Worm (Caenorhabditis elegans) whole organism, early embryonic: Measurements from ENCODE around the gene Y51B9A.5.

Experiments used
- B0310.2 ChIP-seq: sonication (generic microtip); optimal IDR thresholded peaks from 2 replicates; lab custom pipeline; 2016; ENCODE audit warnings: mild to moderate bottlenecking, missing genetic modification characterization, missing compliant biosample characterization
- F13C5.2 ChIP-seq: sonication (generic microtip); optimal IDR thresholded peaks from 2 replicates; lab custom pipeline; 2017; ENCODE audit warnings: mild to moderate bottlenecking, missing genetic modification characterization, inconsistent platforms, missing compliant biosample characterization
- aly-1 ChIP-seq: sonication (generic microtip); optimal IDR thresholded peaks from 2 replicates; lab custom pipeline; 2016; ENCODE audit warnings: missing genetic modification characterization, missing compliant biosample characterization
- ama-1 ChIP-seq: fragments of 150-350 bp; optimal IDR thresholded peaks from 2 replicates; lab custom pipeline; 2014
- ceh-13 ChIP-seq: fragments of 200-800 bp; sonication (Bioruptor generic); optimal IDR thresholded peaks from 2 replicates; lab custom pipeline; 2018; ENCODE audit warnings: mild to moderate bottlenecking, missing genetic modification characterization, missing compliant biosample characterization
- ceh-36 ChIP-seq: sonication (generic microtip); optimal IDR thresholded peaks from 2 replicates; lab custom pipeline; 2016; ENCODE audit warnings: missing genetic modification characterization, inconsistent platforms, missing compliant biosample characterization
- ets-7 ChIP-seq: sonication (generic microtip); optimal IDR thresholded peaks from 2 replicates; lab custom pipeline; 2016; ENCODE audit warnings: missing genotype, missing genetic modification characterization, missing compliant biosample characterization
- flt-1 ChIP-seq: fragments of 200-800 bp; sonication (Bioruptor generic); IDR thresholded peaks from 2 replicates; pipeline ENCODE4 v1.3.6; 2022; ENCODE audit warnings: missing genetic modification characterization, missing compliant biosample characterization
- hmbx-1 ChIP-seq: sonication (generic microtip); optimal IDR thresholded peaks from 2 replicates; lab custom pipeline; 2016; ENCODE audit warnings: mild to moderate bottlenecking, missing genetic modification characterization, missing compliant biosample characterization
- hmg-4 ChIP-seq: fragments of 200-800 bp; sonication (Bioruptor generic); optimal IDR thresholded peaks from 2 replicates; lab custom pipeline; 2018; ENCODE audit warnings: mild to moderate bottlenecking, missing genetic modification characterization, missing compliant biosample characterization
- hnd-1 ChIP-seq: sonication (generic microtip); optimal IDR thresholded peaks from 2 replicates; lab custom pipeline; 2016; ENCODE audit warnings: missing genetic modification characterization, missing compliant biosample characterization
- pes-1 ChIP-seq: fragments of 200-800 bp; sonication (Bioruptor generic); IDR thresholded peaks from 2 replicates; pipeline ENCODE4 v1.3.6; 2022; ENCODE audit warnings: missing genetic modification reagents, missing genetic modification characterization, missing compliant biosample characterization
- scrt-1 ChIP-seq: fragments of 200-800 bp; sonication (Bioruptor generic); IDR thresholded peaks from 2 replicates; pipeline ENCODE4 v1.3.6; 2022; ENCODE audit warnings: missing genetic modification characterization, missing compliant biosample characterization
- sea-1 ChIP-seq: fragments of 200-800 bp; sonication (Bioruptor generic); conservative IDR thresholded peaks from 2 replicates; pipeline ENCODE4 v1.3.6; 2022; ENCODE audit warnings: missing genetic modification characterization, missing compliant biosample characterization
- tbx-11 ChIP-seq: fragments of 200-800 bp; sonication (Bioruptor generic); IDR thresholded peaks from 2 replicates; pipeline ENCODE4 v1.3.6; 2022; ENCODE audit warnings: missing genetic modification characterization, missing compliant biosample characterization
- tbx-37 ChIP-seq: fragments of 200-800 bp; sonication (Bioruptor generic); conservative IDR thresholded peaks from 2 replicates; pipeline ENCODE4 v1.3.6; 2022; ENCODE audit warnings: missing genetic modification reagents, missing genetic modification characterization, missing compliant biosample characterization
- tra-4 ChIP-seq: sonication (generic microtip); optimal IDR thresholded peaks from 2 replicates; lab custom pipeline; 2017; ENCODE audit warnings: missing genetic modification characterization, missing compliant biosample characterization

The Y51B9A.5 gene

DNA sequence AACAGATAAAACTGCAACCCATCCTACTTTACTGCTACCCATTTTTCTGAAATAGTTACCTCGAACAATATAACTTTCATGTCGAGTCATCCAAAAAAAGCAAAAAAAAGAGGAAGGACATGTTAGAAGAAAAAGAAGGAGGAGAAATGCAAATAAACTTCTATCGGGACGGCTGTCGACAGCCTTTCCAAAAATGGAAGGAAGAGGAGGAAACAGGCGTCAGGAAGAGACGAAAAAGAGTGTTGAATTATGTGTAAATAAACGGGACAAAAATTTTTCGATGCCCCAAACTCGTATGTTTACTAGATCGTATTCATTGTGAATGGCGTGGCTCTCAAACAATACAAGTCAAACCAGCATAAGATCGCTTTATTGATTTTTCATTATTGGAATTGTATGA is 23.7 kb downstream of the Y51B9A.5 start, which contains the start of gene M176.5:
Gene M176.5 (minus strand): TSS at position 101 of the 400 bp plus-strand sequence.
- TF ChIP-seq flt-1 (GFP tag; lab: Robert Waterston, UW) = no peak
- TF ChIP-seq ets-7 (tag; lab: Kevin White, UChicago) = no peak
- TF ChIP-seq hmg-4 (GFP tag; lab: Kevin White, UChicago) = no peak
- TF ChIP-seq ama-1 (lab: Kevin White, UChicago) = no peak

ce11 chrII:9431119-9431518 is 27.2 kb downstream of the Y51B9A.5 start:
- TF ChIP-seq pes-1 (no peak), scrt-1 (GFP tag; lab: Robert Waterston, UW) (no peak), ama-1 (lab: Kevin White, UChicago) (no peak)

DNA sequence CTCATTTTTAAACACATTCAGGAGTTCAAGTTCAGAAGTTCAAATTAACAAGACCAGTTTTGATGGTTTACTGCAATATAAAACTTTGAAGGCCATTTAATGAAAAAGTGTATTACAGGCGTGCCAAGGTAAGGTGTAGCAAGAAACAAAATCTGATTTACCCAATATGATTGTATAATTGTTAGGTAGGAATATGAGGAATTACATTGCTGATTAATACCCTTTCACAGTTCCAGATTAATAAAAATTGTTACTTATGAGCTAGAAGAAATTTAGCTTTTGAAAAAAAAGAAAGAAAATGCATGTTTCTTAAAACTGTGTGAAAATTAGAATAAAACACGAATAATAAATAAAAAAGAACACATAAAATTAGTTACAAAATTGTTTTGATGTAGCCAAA is 29.7 kb downstream of the Y51B9A.5 start, which contains the start of gene kin-15:
Gene kin-15 (minus strand): TSS at position 101 of the 400 bp plus-strand sequence.
- no peak for TF ChIP-seq ceh-13 (GFP tag; lab: Kevin White, UChicago)

ce11 chrII:9436009-9436408 is 32.1 kb downstream of the Y51B9A.5 start, which contains the start of gene kin-16:
Gene kin-16, minus strand, starts transcription at chrII:9436109.
- no peak for TF ChIP-seq aly-1 (tag; lab: Kevin White, UChicago)
- no peak for TF ChIP-seq hmg-4 (GFP tag; lab: Kevin White, UChicago)
- no peak for TF ChIP-seq tbx-37
- TF ChIP-seq tra-4 (tag; lab: Kevin White, UChicago) = no peak
- TF ChIP-seq scrt-1 (GFP tag; lab: Robert Waterston, UW) = no peak
- no peak for TF ChIP-seq ceh-13 (GFP tag; lab: Kevin White, UChicago)
- no peak for TF ChIP-seq hmbx-1 (tag; lab: Kevin White, UChicago)
- no peak for TF ChIP-seq B0310.2 (tag; lab: Kevin White, UChicago)
- no peak for TF ChIP-seq F13C5.2

ce11 chrII:9438227-9438626 is 34.3 kb downstream of the Y51B9A.5 start, which contains the start of gene chil-13:
Gene chil-13, minus strand, starts transcription at chrII:9438327.
- TF ChIP-seq ets-7 (tag; lab: Kevin White, UChicago) = no peak
- no peak for TF ChIP-seq tra-4 (tag; lab: Kevin White, UChicago)
- no peak for TF ChIP-seq hnd-1 (tag; lab: Kevin White, UChicago)
- no peak for TF ChIP-seq ceh-36 (tag; lab: Kevin White, UChicago)
- no peak for TF ChIP-seq hmbx-1 (tag; lab: Kevin White, UChicago)
- no peak for TF ChIP-seq pes-1
- no peak for TF ChIP-seq sea-1
- TF ChIP-seq ama-1 (lab: Kevin White, UChicago) = no peak
- no peak for TF ChIP-seq scrt-1 (GFP tag; lab: Robert Waterston, UW)

DNA sequence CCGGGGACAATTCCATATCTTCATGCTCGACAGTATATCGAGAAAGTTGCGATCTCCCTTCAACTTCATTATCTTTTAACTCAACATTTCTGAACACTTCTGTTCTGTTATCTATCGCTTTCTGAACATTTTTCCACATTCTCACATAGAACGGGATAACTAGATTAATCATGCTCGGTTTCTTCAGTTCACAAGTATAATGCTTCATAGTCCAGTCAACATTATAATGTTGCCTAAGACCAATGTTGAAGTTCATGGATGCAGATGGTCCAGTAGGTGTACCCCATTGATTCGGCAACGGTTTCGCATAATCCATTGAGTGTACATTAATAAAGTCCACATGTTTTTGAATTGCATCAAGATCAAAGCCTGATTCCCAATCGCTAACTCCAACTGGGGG is 34.9 kb downstream of the Y51B9A.5 start:
- no peak for TF ChIP-seq aly-1 (tag; lab: Kevin White, UChicago)
- no peak for TF ChIP-seq tbx-37
- TF ChIP-seq ceh-13 (GFP tag; lab: Kevin White, UChicago) = no peak
- TF ChIP-seq ama-1 (lab: Kevin White, UChicago) = no peak
- no peak for TF ChIP-seq F13C5.2
- no peak for TF ChIP-seq flt-1 (GFP tag; lab: Robert Waterston, UW)
- no peak for TF ChIP-seq tbx-11
- no peak for TF ChIP-seq pes-1
- TF ChIP-seq ets-7 (tag; lab: Kevin White, UChicago) = no peak
- no peak for TF ChIP-seq hnd-1 (tag; lab: Kevin White, UChicago)
- TF ChIP-seq scrt-1 (GFP tag; lab: Robert Waterston, UW) = no peak
- TF ChIP-seq B0310.2 (tag; lab: Kevin White, UChicago) = no peak
- no peak for TF ChIP-seq tra-4 (tag; lab: Kevin White, UChicago)
- TF ChIP-seq ceh-36 (tag; lab: Kevin White, UChicago) = no peak
- no peak for TF ChIP-seq hmbx-1 (tag; lab: Kevin White, UChicago)
- TF ChIP-seq sea-1 = no peak

DNA sequence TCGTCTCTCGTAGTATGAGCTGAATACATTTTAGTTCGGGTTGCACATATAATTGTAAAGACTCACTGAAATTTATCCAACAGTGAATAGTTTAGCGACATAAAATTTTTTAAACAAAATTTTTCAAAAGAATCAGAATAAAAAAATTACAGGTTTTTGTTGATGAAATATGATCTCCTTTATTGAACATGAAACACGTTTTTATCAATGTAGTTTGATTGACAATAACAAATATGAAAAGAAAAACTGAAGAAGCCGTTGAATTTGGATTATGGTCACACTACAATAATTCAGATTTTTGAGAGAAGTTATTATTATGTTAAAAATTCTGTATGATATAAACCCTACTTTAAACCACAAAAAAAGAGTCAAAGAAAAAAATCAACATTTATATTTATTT is 36.1 kb downstream of the Y51B9A.5 start, which contains the start of gene chil-17:
Gene chil-17 (minus strand): TSS at position 101 of the 400 bp plus-strand sequence.
- TF ChIP-seq ets-7 (tag; lab: Kevin White, UChicago) = no peak

- no peak for TF ChIP-seq flt-1 (GFP tag; lab: Robert Waterston, UW)
- no peak for TF ChIP-seq hmg-4 (GFP tag; lab: Kevin White, UChicago)
- TF ChIP-seq pes-1 = no peak
- no peak for TF ChIP-seq tbx-11
- no peak for TF ChIP-seq B0310.2 (tag; lab: Kevin White, UChicago)
- no peak for TF ChIP-seq hnd-1 (tag; lab: Kevin White, UChicago)
- no peak for TF ChIP-seq ceh-36 (tag; lab: Kevin White, UChicago)
- no peak for TF ChIP-seq tra-4 (tag; lab: Kevin White, UChicago)
- TF ChIP-seq ama-1 (lab: Kevin White, UChicago) = no peak
- TF ChIP-seq sea-1 = no peak
- TF ChIP-seq hmbx-1 (tag; lab: Kevin White, UChicago) = no peak
- no peak for TF ChIP-seq F13C5.2
- no peak for TF ChIP-seq aly-1 (tag; lab: Kevin White, UChicago)
- no peak for TF ChIP-seq tbx-37
- TF ChIP-seq ets-7 (tag; lab: Kevin White, UChicago) = no peak
- no peak for TF ChIP-seq scrt-1 (GFP tag; lab: Robert Waterston, UW)
Measured at ce11 chrII:9441838-9442237, 37.9 kb downstream of the Y51B9A.5 start, which contains the start of gene chil-16. Gene chil-16, minus strand, starts transcription at chrII:9441938.

- TF ChIP-seq flt-1 (GFP tag; lab: Robert Waterston, UW) = no peak
- TF ChIP-seq aly-1 (tag; lab: Kevin White, UChicago) = no peak
- no peak for TF ChIP-seq ceh-36 (tag; lab: Kevin White, UChicago)
Measured at ce11 chrII:9443522-9443921, 39.6 kb downstream of the Y51B9A.5 start, which contains the start of gene chil-15. Gene chil-15, minus strand, starts transcription at chrII:9443622.
